Fruit fly (Drosophila melanogaster) whole organism, embryonic: ENCODE data around the gene Bicra.
A peak's percentile ranks its signal among the peaks of the same experiment; 100 is the strongest.

Experiments
- Asciz ChIP-seq: fragments of 200-800 bp; sonication (Bioruptor generic); optimal IDR thresholded peaks from 2 replicates; lab custom pipeline; 2017; ENCODE audit warnings: missing biosample characterization, mild to moderate bottlenecking, missing genetic modification characterization, missing genetic modification reagents
- BtbVII ChIP-seq: fragments of 200-800 bp; sonication (Bioruptor generic); optimal IDR thresholded peaks from 3 replicates; lab custom pipeline; 2017; ENCODE audit warnings: missing biosample characterization, mild to moderate bottlenecking, missing genetic modification characterization
- CG10366 ChIP-seq: fragments of 200-800 bp; sonication (Bioruptor generic); IDR thresholded peaks from 2 replicates; pipeline ENCODE4 v1.3.6; 2022; ENCODE audit warnings: missing biosample characterization, missing genetic modification characterization
- CG10565 ChIP-seq: fragments of 200-800 bp; sonication (Bioruptor generic); optimal IDR thresholded peaks from 3 replicates; lab custom pipeline; 2016; ENCODE audit warnings: missing biosample characterization, mild to moderate bottlenecking, missing genetic modification characterization
- CG10959 ChIP-seq: fragments of 200-800 bp; sonication (Bioruptor generic); IDR thresholded peaks from 2 replicates; pipeline ENCODE4 v1.3.6; 2022; ENCODE audit warnings: missing biosample characterization, missing genetic modification characterization
- CG11247 ChIP-seq: fragments of 200-800 bp; sonication (Bioruptor generic); IDR thresholded peaks from 2 replicates; pipeline ENCODE4 v1.3.6; 2022; ENCODE audit warnings: missing biosample characterization, missing genetic modification characterization
- CG11696 ChIP-seq: fragments of 200-800 bp; sonication (Bioruptor generic); IDR thresholded peaks from 2 replicates; pipeline ENCODE4 v1.3.6; 2022; ENCODE audit warnings: missing biosample characterization, missing genetic modification characterization
- CG12942 ChIP-seq: fragments of 200-800 bp; sonication (Bioruptor generic); optimal IDR thresholded peaks from 3 replicates; lab custom pipeline; 2016; ENCODE audit warnings: missing biosample characterization, missing genetic modification characterization
- CG14710 ChIP-seq: fragments of 200-800 bp; sonication (Bioruptor generic); optimal IDR thresholded peaks from 3 replicates; lab custom pipeline; 2019; ENCODE audit warnings: missing biosample characterization, mild to moderate bottlenecking, missing genetic modification characterization, moderate library complexity
- CG15011 ChIP-seq: fragments of 200-800 bp; sonication (Bioruptor generic); optimal IDR thresholded peaks from 3 replicates; lab custom pipeline; 2018; ENCODE audit warnings: missing biosample characterization, mild to moderate bottlenecking, missing genetic modification characterization
- CG15269 ChIP-seq: fragments of 200-800 bp; sonication (Bioruptor generic); optimal IDR thresholded peaks from 2 replicates; lab custom pipeline; 2018; ENCODE audit warnings: missing biosample characterization, mild to moderate bottlenecking, missing genetic modification characterization, moderate library complexity
- CG15601 ChIP-seq: fragments of 200-800 bp; sonication (Bioruptor generic); optimal IDR thresholded peaks from 3 replicates; lab custom pipeline; 2019; ENCODE audit warnings: missing biosample characterization, mild to moderate bottlenecking, missing genetic modification characterization, moderate library complexity
- CG1602 ChIP-seq: fragments of 200-800 bp; sonication (Bioruptor generic); optimal IDR thresholded peaks from 3 replicates; lab custom pipeline; 2016; ENCODE audit warnings: missing biosample characterization, missing genetic modification characterization
- CG1603 ChIP-seq: fragments of 200-800 bp; sonication (Bioruptor generic); optimal IDR thresholded peaks from 2 replicates; lab custom pipeline; 2019; ENCODE audit warnings: missing biosample characterization, mild to moderate bottlenecking, missing genetic modification characterization, moderate library complexity
- CG17186 ChIP-seq: fragments of 200-800 bp; sonication (Bioruptor generic); optimal IDR thresholded peaks from 3 replicates; lab custom pipeline; 2017; ENCODE audit warnings: missing biosample characterization, missing genetic modification reagents, missing genetic modification characterization
- CG17829 ChIP-seq: fragments of 200-800 bp; optimal IDR thresholded peaks from 2 replicates; lab custom pipeline; 2019; ENCODE audit warnings: missing biosample characterization, mild to moderate bottlenecking, missing genetic modification characterization, moderate library complexity
- CG2712 ChIP-seq: fragments of 200-800 bp; optimal IDR thresholded peaks from 3 replicates; lab custom pipeline; 2019; ENCODE audit warnings: missing biosample characterization, mild to moderate bottlenecking, missing genetic modification characterization, moderate library complexity
- CG3065 ChIP-seq: fragments of 200-800 bp; sonication (Bioruptor generic); optimal IDR thresholded peaks from 2 replicates; lab custom pipeline; 2016; ENCODE audit warnings: missing biosample characterization, missing genetic modification characterization
- CG32532 ChIP-seq: fragments of 200-800 bp; sonication (Bioruptor generic); IDR thresholded peaks from 2 replicates; pipeline ENCODE4 v1.3.6; 2022; ENCODE audit warnings: missing biosample characterization, missing genetic modification characterization
- CG43689 ChIP-seq: fragments of 200-800 bp; sonication (Bioruptor generic); IDR thresholded peaks from 2 replicates; pipeline ENCODE4 v1.3.6; 2022; ENCODE audit warnings: missing biosample characterization, missing genetic modification characterization
- CG4730 ChIP-seq: fragments of 200-800 bp; sonication (Bioruptor generic); IDR thresholded peaks from 2 replicates; pipeline ENCODE4 v1.3.6; 2022; ENCODE audit warnings: missing biosample characterization, missing genetic modification characterization
- CG7987 ChIP-seq: fragments of 200-800 bp; sonication (Bioruptor generic); optimal IDR thresholded peaks from 2 replicates; lab custom pipeline; 2018; ENCODE audit warnings: missing biosample characterization, mild to moderate bottlenecking, missing genetic modification characterization, moderate library complexity
- CTCF ChIP-seq: fragments of 200-800 bp; sonication (Bioruptor generic); optimal IDR thresholded peaks from 2 replicates; lab custom pipeline; 2017; ENCODE audit warnings: missing biosample characterization, mild to moderate bottlenecking, missing genetic modification characterization, moderate library complexity
- Chrac-16 ChIP-seq: fragments of 200-800 bp; sonication (Bioruptor generic); optimal IDR thresholded peaks from 3 replicates; lab custom pipeline; 2016; ENCODE audit warnings: missing biosample characterization, missing genetic modification characterization
- CkIIα-i1 ChIP-seq: fragments of 200-800 bp; sonication (Bioruptor generic); IDR thresholded peaks from 2 replicates; pipeline ENCODE4 v1.3.6; 2022; ENCODE audit warnings: missing biosample characterization, missing genetic modification characterization
- Dip3 ChIP-seq: fragments of 200-800 bp; sonication (Bioruptor generic); optimal IDR thresholded peaks from 3 replicates; lab custom pipeline; 2016; ENCODE audit warnings: missing biosample characterization, missing genetic modification characterization
- Hey ChIP-seq: fragments of 200-800 bp; sonication (Bioruptor generic); optimal IDR thresholded peaks from 3 replicates; lab custom pipeline; 2018; ENCODE audit warnings: missing biosample characterization, mild to moderate bottlenecking, missing genetic modification characterization
- Sox100B ChIP-seq: fragments of 200-800 bp; sonication (Bioruptor generic); optimal IDR thresholded peaks from 3 replicates; lab custom pipeline; 2018; ENCODE audit warnings: missing biosample characterization, mild to moderate bottlenecking, missing genetic modification characterization
- Taf1 ChIP-seq: fragments of 200-800 bp; sonication (Bioruptor generic); IDR thresholded peaks from 2 replicates; pipeline ENCODE4 v1.3.6; 2022; ENCODE audit warnings: missing biosample characterization, missing genetic modification characterization
- Usf ChIP-seq: fragments of 200-800 bp; sonication (Bioruptor generic); optimal IDR thresholded peaks from 2 replicates; lab custom pipeline; 2017; ENCODE audit warnings: missing genotype, missing biosample characterization, missing genetic modification characterization
- abd-A ChIP-seq: fragments of 200-800 bp; sonication (Bioruptor generic); optimal IDR thresholded peaks from 3 replicates; lab custom pipeline; 2019; ENCODE audit warnings: missing biosample characterization, mild to moderate bottlenecking, missing genetic modification characterization, moderate library complexity
- ara ChIP-seq: fragments of 200-800 bp; sonication (Bioruptor generic); IDR thresholded peaks from 2 replicates; pipeline ENCODE4 v1.3.6; 2022; ENCODE audit warnings: missing biosample characterization, missing genetic modification characterization
- ash1 ChIP-seq: fragments of 200-800 bp; sonication (Bioruptor generic); optimal IDR thresholded peaks from 2 replicates; lab custom pipeline; 2018; ENCODE audit warnings: missing biosample characterization, mild to moderate bottlenecking, missing genetic modification characterization
- danr ChIP-seq: fragments of 200-800 bp; sonication (Bioruptor generic); IDR thresholded peaks from 2 replicates; pipeline ENCODE4 v1.3.6; 2022; ENCODE audit warnings: missing biosample characterization, missing genetic modification characterization
- en ChIP-seq: fragments of 200-800 bp; sonication (Bioruptor generic); optimal IDR thresholded peaks from 2 replicates; lab custom pipeline; 2016; ENCODE audit warnings: missing biosample characterization, missing genetic modification characterization
- exex ChIP-seq: fragments of 200-800 bp; sonication (Bioruptor generic); optimal IDR thresholded peaks from 4 replicates; lab custom pipeline; 2018; ENCODE audit warnings: missing biosample characterization, mild to moderate bottlenecking, missing genetic modification characterization, moderate library complexity
- eyg ChIP-seq: fragments of 200-800 bp; sonication (Bioruptor generic); optimal IDR thresholded peaks from 3 replicates; lab custom pipeline; 2016; ENCODE audit warnings: missing biosample characterization, missing genetic modification characterization
- gce ChIP-seq: fragments of 200-800 bp; sonication (Bioruptor generic); IDR thresholded peaks from 3 replicates; pipeline ENCODE4 v1.3.6; 2022; ENCODE audit warnings: missing biosample characterization, missing genetic modification characterization
- gfzf ChIP-seq: fragments of 200-800 bp; sonication (Bioruptor generic); optimal IDR thresholded peaks from 2 replicates; lab custom pipeline; 2016; ENCODE audit warnings: missing biosample characterization, mild to moderate bottlenecking, missing genetic modification characterization, moderate library complexity
- ham ChIP-seq: fragments of 200-800 bp; sonication (Bioruptor generic); IDR thresholded peaks from 2 replicates; pipeline ENCODE4 v1.3.6; 2022; ENCODE audit warnings: missing biosample characterization, missing genetic modification characterization
- hbn ChIP-seq: fragments of 200-800 bp; sonication (Bioruptor generic); IDR thresholded peaks from 2 replicates; pipeline ENCODE4 v1.3.6; 2022; ENCODE audit warnings: missing biosample characterization, missing genetic modification characterization; ENCODE audit not compliant: partially characterized antibody
- ind ChIP-seq: fragments of 200-800 bp; sonication (Bioruptor generic); optimal IDR thresholded peaks from 3 replicates; lab custom pipeline; 2016; ENCODE audit warnings: missing biosample characterization, missing genetic modification characterization
- jigr1 ChIP-seq: fragments of 200-800 bp; sonication (Bioruptor generic); IDR thresholded peaks from 3 replicates; pipeline ENCODE4 v1.3.6; 2022; ENCODE audit warnings: missing biosample characterization, missing genetic modification characterization
- lola ChIP-seq, 3 experiments: fragments of >200 bp in 2 of 3; fragments of 200-800 bp in 1 of 3; sonication (Bioruptor generic) in 1 of 3; optimal IDR thresholded peaks; 2 replicates each; lab custom pipeline; 2017 to 2019; ENCODE audit warnings: missing biosample characterization in 3 of 3, missing genetic modification characterization in 3 of 3, mild to moderate bottlenecking in 1 of 3, moderate library complexity in 1 of 3
- maf-S ChIP-seq: fragments of 200-800 bp; sonication (Bioruptor generic); optimal IDR thresholded peaks from 2 replicates; lab custom pipeline; 2016; ENCODE audit warnings: missing biosample characterization, missing genetic modification characterization
- mam ChIP-seq: fragments of 200-800 bp; sonication (Bioruptor generic); optimal IDR thresholded peaks from 3 replicates; lab custom pipeline; 2016; ENCODE audit warnings: missing biosample characterization, missing genetic modification characterization
- nom ChIP-seq: fragments of 200-800 bp; sonication (Bioruptor generic); optimal IDR thresholded peaks from 2 replicates; lab custom pipeline; 2017; ENCODE audit warnings: missing biosample characterization, missing genetic modification characterization, mild to moderate bottlenecking, moderate library complexity, missing genetic modification reagents
- odd ChIP-seq: fragments of 200-800 bp; sonication (Bioruptor generic); optimal IDR thresholded peaks from 2 replicates; lab custom pipeline; 2017; ENCODE audit warnings: missing biosample characterization, mild to moderate bottlenecking, missing genetic modification characterization
- sens-2 ChIP-seq: fragments of 200-800 bp; sonication (Bioruptor generic); IDR thresholded peaks from 2 replicates; pipeline ENCODE4 v1.3.6; 2022; ENCODE audit warnings: missing biosample characterization, missing genetic modification characterization
- slbo ChIP-seq: fragments of 200-800 bp; sonication (Bioruptor generic); IDR thresholded peaks from 2 replicates; pipeline ENCODE4 v1.3.6; 2022; ENCODE audit warnings: missing biosample characterization, missing genetic modification characterization
- tx ChIP-seq: fragments of 200-800 bp; sonication (Bioruptor generic); optimal IDR thresholded peaks from 2 replicates; lab custom pipeline; 2016; ENCODE audit warnings: missing biosample characterization, missing genetic modification characterization
- wor ChIP-seq: fragments of 200-800 bp; sonication (Bioruptor generic); IDR thresholded peaks from 2 replicates; pipeline ENCODE4 v1.3.6; 2022; ENCODE audit warnings: missing biosample characterization, missing genetic modification characterization

Bicra gene

dm6 chr3R:29039704-29040430, 23.0 kb upstream of the Bicra start (continued):
- TF ChIP-seq CG2712 (tag; lab: Kevin White, UChicago) = no peak
- no peak for TF ChIP-seq CG11247
- no peak for TF ChIP-seq CG10565
- TF ChIP-seq CG12942 = no peak
- no peak for TF ChIP-seq wor (GFP tag; lab: Robert Waterston, UW)
- no peak for TF ChIP-seq odd
- TF ChIP-seq exex (tag; lab: Kevin White, UChicago) = peak; percentile 17
- TF ChIP-seq gfzf (GFP tag; lab: Kevin White, UChicago) = no peak
- no peak for TF ChIP-seq danr
- TF ChIP-seq en (GFP tag; lab: Kevin White, UChicago) = peak; percentile 9
- no peak for TF ChIP-seq abd-A (tag; lab: Kevin White, UChicago)
- no peak for TF ChIP-seq CG1602
- no peak for TF ChIP-seq CG15269 (tag; lab: Kevin White, UChicago)
- TF ChIP-seq CG11696 (GFP tag; lab: Robert Waterston, UW) = no peak
- no peak for TF ChIP-seq sens-2 (GFP tag; lab: Robert Waterston, UW)
- no peak for TF ChIP-seq ham (GFP tag; lab: Robert Waterston, UW)
- TF ChIP-seq CG4730 (GFP tag; lab: Robert Waterston, UW) = no peak
- TF ChIP-seq ash1 (GFP tag; lab: Kevin White, UChicago) = no peak
- TF ChIP-seq Sox100B (GFP tag; lab: Kevin White, UChicago) = no peak
- peak; percentile 43 for TF ChIP-seq slbo
- TF ChIP-seq mam (GFP tag; lab: Kevin White, UChicago) = peak; percentile 58
- no peak for TF ChIP-seq CG43689 (GFP tag; lab: Robert Waterston, UW)
- TF ChIP-seq maf-S (GFP tag; lab: Kevin White, UChicago) = no peak
- no peak for TF ChIP-seq CG15601
- no peak for TF ChIP-seq CG14710 (tag; lab: Kevin White, UChicago)
- TF ChIP-seq CkIIα-i1 (GFP tag; lab: Robert Waterston, UW) = no peak
- TF ChIP-seq ara (GFP tag; lab: Robert Waterston, UW) = no peak
- TF ChIP-seq Taf1 (GFP tag; lab: Robert Waterston, UW) = no peak
- no peak for TF ChIP-seq Usf (GFP tag; lab: Kevin White, UChicago)
- TF ChIP-seq CG10366 (GFP tag; lab: Robert Waterston, UW) = no peak
- TF ChIP-seq Dip3 (GFP tag; lab: Kevin White, UChicago) = peak; percentile 61
- no peak for TF ChIP-seq lola (GFP tag; optimal IDR thresholded peaks at IDR 0.05; lab: Kevin White, UChicago)
- no peak for TF ChIP-seq CG3065 (GFP tag; lab: Kevin White, UChicago)
- TF ChIP-seq CG17829 (tag; lab: Kevin White, UChicago) = peak; percentile 19
- no peak for TF ChIP-seq eyg (GFP tag; lab: Kevin White, UChicago)
- TF ChIP-seq tx = no peak
- TF ChIP-seq jigr1 = no peak
- TF ChIP-seq CG1603 = peak; percentile 57
- no peak for TF ChIP-seq hbn (GFP tag; lab: Robert Waterston, UW)
- TF ChIP-seq gce (GFP tag; lab: Robert Waterston, UW) = no peak
- no peak for TF ChIP-seq CTCF
- no peak for TF ChIP-seq CG10959 (GFP tag; lab: Robert Waterston, UW)
- no peak for TF ChIP-seq Asciz (GFP tag; lab: Kevin White, UChicago)
- no peak for TF ChIP-seq Hey
- TF ChIP-seq nom (GFP tag; lab: Kevin White, UChicago) = no peak
- peak; percentile 43 for TF ChIP-seq Chrac-16
- TF ChIP-seq CG15011 (GFP tag; lab: Kevin White, UChicago) = peak; percentile 4
- peak; percentile 39 for TF ChIP-seq ind (GFP tag; lab: Kevin White, UChicago)
- TF ChIP-seq BtbVII (GFP tag; lab: Kevin White, UChicago) = no peak
- TF ChIP-seq CG32532 (GFP tag; lab: Robert Waterston, UW) = no peak
- peak; percentile 51 for TF ChIP-seq CG17186 (GFP tag; lab: Kevin White, UChicago)
- no peak for TF ChIP-seq CG7987 (GFP tag; lab: Kevin White, UChicago)
